Fruit fly (Drosophila melanogaster): Measurements from ENCODE around the gene Lnk.

DNA sequence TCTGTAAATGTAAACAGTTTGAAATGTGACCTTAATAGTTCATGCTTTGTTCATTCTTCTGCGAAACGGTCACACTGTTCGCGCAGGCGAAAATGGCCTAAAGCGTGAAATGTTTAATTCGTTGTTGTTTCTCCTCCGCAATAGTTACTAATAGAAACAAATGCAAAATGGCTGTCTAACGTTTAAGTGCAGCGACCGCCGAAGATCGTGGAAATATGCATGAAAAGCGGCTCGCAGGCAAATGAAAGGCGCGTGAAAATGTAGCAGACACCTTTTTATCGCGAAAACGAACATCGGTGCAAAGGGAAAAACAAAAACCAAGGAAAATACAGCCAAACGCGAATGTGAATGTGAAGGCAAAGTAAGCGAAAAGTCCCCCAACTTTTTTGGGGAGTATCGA lies 6.4 kb upstream of the Lnk start, which contains the start of gene SppL:
- TF ChIP-seq CG8478 (optimal IDR thresholded peaks at IDR 0.05) (no peak), CTCF (optimal IDR thresholded peaks at IDR 0.05) (no peak)

Data from S2 (cell line).